Fruit fly (Drosophila melanogaster): Measurements from ENCODE around the gene CG33307.

- TF ChIP-seq psq (optimal IDR thresholded peaks at IDR 0.05), result no peak
- TF ChIP-seq h (optimal IDR thresholded peaks at IDR 0.05), result no peak
- TF ChIP-seq ttk (optimal IDR thresholded peaks at IDR 0.05), result no peak
- no peak for TF ChIP-seq insv (optimal IDR thresholded peaks at IDR 0.05)
Measured at dm6 chr2L:13843692-13844284, 2.5 kb upstream of the CG33307 start, which contains the start of gene CG33306.
